Fruit fly (Drosophila melanogaster) whole organism, prepupa: ENCODE measurements around the gene CG34310.

Experiments used
- Blimp-1 ChIP-seq: fragments of 200-800 bp; sonication (Bioruptor generic); optimal IDR thresholded peaks from 3 replicates; lab custom pipeline; 2017; ENCODE audit warnings: missing biosample characterization, missing genetic modification characterization, mild to moderate bottlenecking, moderate library complexity, missing genetic modification reagents
- CG11762 ChIP-seq: fragments of 200-800 bp; sonication (Bioruptor generic); optimal IDR thresholded peaks from 3 replicates; lab custom pipeline; 2016; ENCODE audit warnings: missing biosample characterization, missing genetic modification characterization; ENCODE audit not compliant: insufficient read depth
- CG8632 ChIP-seq: fragments of 200-800 bp; sonication (Bioruptor generic); optimal IDR thresholded peaks from 3 replicates; lab custom pipeline; 2016; ENCODE audit warnings: missing biosample characterization, missing genetic modification characterization
- Lpt ChIP-seq: fragments of 200-800 bp; sonication (Bioruptor generic); optimal IDR thresholded peaks from 3 replicates; lab custom pipeline; 2016; ENCODE audit warnings: missing biosample characterization, missing genetic modification characterization
- Sox14 ChIP-seq: fragments of 200-800 bp; sonication (Bioruptor generic); optimal IDR thresholded peaks from 3 replicates; lab custom pipeline; 2016; ENCODE audit warnings: missing biosample characterization, missing genetic modification characterization
- achi ChIP-seq: fragments of 200-800 bp; sonication (Bioruptor generic); optimal IDR thresholded peaks from 3 replicates; lab custom pipeline; 2016; ENCODE audit warnings: missing biosample characterization, missing genetic modification characterization
- cyc ChIP-seq: fragments of 200-800 bp; sonication (Bioruptor generic); optimal IDR thresholded peaks from 3 replicates; lab custom pipeline; 2016; ENCODE audit warnings: missing biosample characterization, missing genetic modification characterization

- TF ChIP-seq achi (GFP tag; lab: Kevin White, UChicago) (no peak), Sox14 (GFP tag; lab: Kevin White, UChicago) (no peak), Blimp-1 (GFP tag; lab: Kevin White, UChicago) (no peak), CG11762 (GFP tag; lab: Kevin White, UChicago) (no peak), CG8632 (no peak), Lpt (GFP tag; lab: Kevin White, UChicago) (no peak), cyc (GFP tag; lab: Kevin White, UChicago) (no peak)
These were observed 18.9 kb upstream of the CG34310 start for dm6 chr2L:6644421-6645059.
